Worm (Caenorhabditis elegans): ENCODE results near the gene nep-8.
"Not testable (repeated sequence)": the region's sequence is repeated elsewhere in the genome, so short reads cannot be mapped to it uniquely, and the experiment has no call there.

nep-8 gene

DNA sequence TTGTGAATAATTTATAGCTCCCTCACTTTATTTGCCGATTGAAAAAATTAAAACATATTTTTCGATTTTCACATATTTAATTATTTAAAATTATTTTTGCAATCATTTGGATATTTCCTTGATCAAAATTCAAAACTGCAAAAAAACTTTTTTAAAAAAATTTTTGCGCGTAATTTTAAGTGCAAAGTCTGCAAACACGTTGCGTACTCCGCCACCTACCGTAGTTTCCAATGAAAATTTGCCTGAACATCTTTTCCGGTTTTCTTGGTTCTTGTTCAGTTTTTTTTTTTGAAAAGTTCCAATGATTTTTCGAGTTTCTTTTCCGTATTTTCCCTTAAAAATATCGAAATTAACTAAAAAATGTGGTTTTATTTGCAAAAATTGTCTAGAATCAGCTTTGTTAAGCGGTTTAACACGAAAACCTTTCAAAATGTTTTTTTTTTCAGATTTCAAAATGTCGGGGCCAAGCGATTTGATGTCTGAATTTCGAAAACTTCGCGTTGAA, 45.2 kb downstream of the nep-8 start, which contains the start of gene C16C8.25:
Gene C16C8.25, plus strand, starts transcription at position 455 of the 505 bp plus-strand sequence.
- TF ChIP-seq ctbp-1 (GFP tag; IDR thresholded peaks at IDR 0.05) (no peak), lin-13 (GFP tag; optimal IDR thresholded peaks at IDR 0.05) (no peak), fos-1 (tag; optimal IDR thresholded peaks at IDR 0.05) (no peak), F44E2.7 (GFP tag; IDR thresholded peaks at IDR 0.05) (no peak), zip-11 (GFP tag; IDR thresholded peaks at IDR 0.05) (no peak), T20F7.1 (GFP tag; optimal IDR thresholded peaks at IDR 0.05) (no peak), zfp-2 (tag; optimal IDR thresholded peaks at IDR 0.05) (no peak), Y48G9A.11 (GFP tag; IDR thresholded peaks at IDR 0.05) (no peak), ztf-7 (tag; optimal IDR thresholded peaks at IDR 0.05) (no peak), zfp-3 (GFP tag; conservative IDR thresholded peaks at IDR 0.05) (no peak)

DNA sequence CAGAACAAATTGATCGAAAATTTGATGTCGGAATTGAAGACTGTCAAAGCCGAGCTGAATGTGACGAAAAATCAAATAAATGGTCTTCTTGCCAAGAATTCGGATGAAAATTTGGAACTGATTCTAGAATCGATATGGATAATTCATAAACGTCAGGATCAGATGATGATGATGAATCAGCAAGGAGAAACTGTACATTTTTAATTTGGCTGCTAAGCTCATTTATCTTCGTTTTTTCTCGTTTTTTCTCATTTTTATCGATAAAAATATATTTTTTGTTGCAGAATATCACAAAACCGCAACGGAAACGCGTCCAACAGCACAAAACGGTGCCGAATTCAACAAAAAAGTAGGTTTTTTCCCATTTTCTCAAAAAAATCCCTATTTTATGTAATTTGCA, 45.9 kb downstream of the nep-8 start, which contains the start of gene C16C8.14:
Gene C16C8.14, plus strand, starts transcription at position 301 of the 400 bp plus-strand sequence.
- not testable (repeated sequence) for TF ChIP-seq ceh-82 (tag; optimal IDR thresholded peaks at IDR 0.05); dmd-6 (GFP tag; IDR thresholded peaks at IDR 0.05); mxl-2 (GFP tag; conservative IDR thresholded peaks at IDR 0.05)

DNA sequence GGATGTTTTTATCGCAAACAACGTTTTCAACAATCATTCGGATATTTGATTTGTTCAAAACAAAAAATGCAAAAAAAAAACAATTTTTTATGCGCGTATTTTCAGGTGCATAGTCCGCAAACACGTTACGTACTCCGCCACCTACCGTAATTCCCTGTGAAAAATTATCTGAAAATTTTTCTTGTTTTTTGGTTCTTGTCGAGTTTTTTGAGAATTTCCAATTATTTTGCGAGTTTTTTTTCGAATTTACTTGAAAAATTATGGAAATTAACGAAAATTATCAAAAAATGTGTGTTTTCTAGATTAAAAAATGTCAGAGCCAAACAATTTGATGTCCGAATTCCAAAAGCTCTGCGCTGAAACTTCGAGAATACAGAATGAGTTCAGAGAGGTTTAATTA, 48.8 kb downstream of the nep-8 start, which contains the start of gene C16C8.12:
Gene C16C8.12, plus strand, starts transcription at position 301 of the 400 bp plus-strand sequence.
- TF ChIP-seq ZK546.5 (tag; optimal IDR thresholded peaks at IDR 0.05) (no peak), hmg-1.1 (GFP tag; IDR thresholded peaks at IDR 0.05) (no peak), fkh-10 (GFP tag; optimal IDR thresholded peaks at IDR 0.05) (no peak), D1046.2 (GFP tag; IDR thresholded peaks at IDR 0.05) (no peak), F37D6.2 (tag; optimal IDR thresholded peaks at IDR 0.05) (no peak), hif-1 (tag; optimal IDR thresholded peaks at IDR 0.05) (no peak)

DNA sequence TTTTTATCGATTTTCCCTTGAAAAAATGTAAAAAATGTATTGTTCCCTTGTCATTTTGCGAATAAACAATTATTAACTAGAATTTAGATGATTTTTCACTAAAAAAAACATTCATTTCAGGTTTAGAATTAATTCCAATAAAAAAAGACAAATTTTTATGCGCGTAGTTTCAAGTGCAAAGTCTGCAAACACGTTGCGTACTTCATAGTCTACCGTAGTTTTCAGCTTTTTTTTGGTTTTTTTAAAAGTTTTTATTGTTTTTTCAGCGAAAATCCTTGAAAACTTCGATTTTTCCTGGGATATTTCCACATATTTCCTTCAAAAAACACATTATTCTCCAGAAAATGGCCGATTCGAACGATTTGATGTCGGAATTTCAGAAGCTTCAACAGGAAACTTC, 49.9 kb downstream of the nep-8 start, which contains the start of gene C16C8.11:
Gene C16C8.11, plus strand, starts transcription at position 188 of the 400 bp plus-strand sequence.
- no peak for TF ChIP-seq Y5F2A.4 (GFP tag; optimal IDR thresholded peaks at IDR 0.05)
- no peak for TF ChIP-seq ctbp-1 (GFP tag; IDR thresholded peaks at IDR 0.05)
- no peak for TF ChIP-seq Y105C5A.15 (GFP tag; IDR thresholded peaks at IDR 0.05)
- TF ChIP-seq mdt-29 (GFP tag; IDR thresholded peaks at IDR 0.05): no peak
- no peak for TF ChIP-seq cey-2 (tag; optimal IDR thresholded peaks at IDR 0.05; ENCODE audit: borderline replicate concordance, insufficient read depth)
- no peak for TF ChIP-seq dmd-8 (GFP tag; IDR thresholded peaks at IDR 0.05)
- TF ChIP-seq nhr-41 (GFP tag; IDR thresholded peaks at IDR 0.05): no peak
- no peak for TF ChIP-seq mep-1 (tag; optimal IDR thresholded peaks at IDR 0.05)
- no peak for TF ChIP-seq pha-4 (GFP tag; IDR thresholded peaks at IDR 0.05)
- TF ChIP-seq pha-4 (tag; optimal IDR thresholded peaks at IDR 0.05): no peak
- no peak for TF ChIP-seq lin-29 (GFP tag; IDR thresholded peaks at IDR 0.05)
- no peak for TF ChIP-seq lsy-2 (tag; optimal IDR thresholded peaks at IDR 0.05)
- TF ChIP-seq pqm-1 (tag; optimal IDR thresholded peaks at IDR 0.05): no peak
- no peak for TF ChIP-seq hif-1 (tag; optimal IDR thresholded peaks at IDR 0.05)
- TF ChIP-seq aly-2 (tag; optimal IDR thresholded peaks at IDR 0.05): no peak
- TF ChIP-seq spr-3 (GFP tag; optimal IDR thresholded peaks at IDR 0.05): no peak
- no peak for TF ChIP-seq daf-19 (GFP tag; conservative IDR thresholded peaks at IDR 0.05)
- TF ChIP-seq fos-1 (tag; optimal IDR thresholded peaks at IDR 0.05): no peak
